Worm (Caenorhabditis elegans) whole organism, mixed stage, embryonic: ENCODE measurements around the gene cyp-29A3.

Experiments
- M03D4.4 ChIP-seq: sonication (generic microtip); optimal IDR thresholded peaks from 2 replicates; lab custom pipeline; 2017; ENCODE audit warnings: mild to moderate bottlenecking, missing genetic modification characterization, missing compliant biosample characterization
- bed-3 ChIP-seq: fragments of 200-800 bp; sonication (Bioruptor generic); optimal IDR thresholded peaks from 3 replicates; lab custom pipeline; 2018; ENCODE audit warnings: mild to moderate bottlenecking, missing genetic modification characterization, moderate library complexity, missing compliant biosample characterization
- blmp-1 ChIP-seq: fragments of 150-350 bp; optimal IDR thresholded peaks from 2 replicates; lab custom pipeline; 2014; ENCODE audit warnings: missing biosample characterization, missing genetic modification characterization
- ceh-39 ChIP-seq: fragments of 150-350 bp; optimal IDR thresholded peaks from 2 replicates; lab custom pipeline; 2014; ENCODE audit warnings: missing biosample characterization, missing genetic modification characterization
- ceh-43 ChIP-seq: fragments of 200-800 bp; sonication (Bioruptor generic); optimal IDR thresholded peaks from 2 replicates; lab custom pipeline; 2018; ENCODE audit warnings: mild to moderate bottlenecking, missing genetic modification characterization, moderate library complexity, missing compliant biosample characterization
- ceh-83 ChIP-seq: fragments of 200-800 bp; sonication (Bioruptor generic); optimal IDR thresholded peaks from 2 replicates; lab custom pipeline; 2018; ENCODE audit warnings: mild to moderate bottlenecking, missing genetic modification characterization, missing compliant biosample characterization
- ces-1 ChIP-seq: fragments of 150-350 bp; optimal IDR thresholded peaks from 2 replicates; lab custom pipeline; 2014; ENCODE audit warnings: missing biosample characterization, missing genetic modification reagents, missing genetic modification characterization
- cnd-1 ChIP-seq: fragments of 200-800 bp; sonication (Bioruptor generic); optimal IDR thresholded peaks from 2 replicates; lab custom pipeline; 2018; ENCODE audit warnings: mild to moderate bottlenecking, missing genetic modification characterization, missing compliant biosample characterization
- drap-1 ChIP-seq: fragments of 200-800 bp; sonication (Bioruptor generic); optimal IDR thresholded peaks from 3 replicates; lab custom pipeline; 2018; ENCODE audit warnings: mild to moderate bottlenecking, missing genetic modification characterization, missing compliant biosample characterization
- elt-1 ChIP-seq: sonication (generic microtip); optimal IDR thresholded peaks from 2 replicates; lab custom pipeline; 2017; ENCODE audit warnings: missing genetic modification characterization, mild to moderate bottlenecking, missing compliant biosample characterization, antibody characterized with exemption, moderate library complexity, borderline replicate concordance; ENCODE audit not compliant: insufficient read depth
- elt-3 ChIP-seq: fragments of 150-350 bp; optimal IDR thresholded peaks from 2 replicates; lab custom pipeline; 2014; ENCODE audit warnings: missing biosample characterization, missing genetic modification characterization
- flh-1 ChIP-seq: fragments of 200-800 bp; sonication (Bioruptor generic); optimal IDR thresholded peaks from 2 replicates; lab custom pipeline; 2018; ENCODE audit warnings: mild to moderate bottlenecking, missing genetic modification characterization, moderate library complexity, missing compliant biosample characterization
- ham-2 ChIP-seq: fragments of 200-800 bp; sonication (Bioruptor generic); optimal IDR thresholded peaks from 2 replicates; lab custom pipeline; 2018; ENCODE audit warnings: mild to moderate bottlenecking, missing genetic modification characterization, missing compliant biosample characterization
- hlh-1 ChIP-seq: fragments of 150-350 bp; optimal IDR thresholded peaks from 2 replicates; lab custom pipeline; 2014; ENCODE audit warnings: missing biosample characterization, missing genetic modification reagents, missing genetic modification characterization
- lin-13 ChIP-seq: fragments of 150-350 bp; optimal IDR thresholded peaks from 2 replicates; lab custom pipeline; 2014; ENCODE audit warnings: missing biosample characterization, missing genetic modification characterization
- lin-32 ChIP-seq: fragments of 200-800 bp; sonication (Bioruptor generic); optimal IDR thresholded peaks from 2 replicates; lab custom pipeline; 2018; ENCODE audit warnings: mild to moderate bottlenecking, missing genetic modification characterization, missing compliant biosample characterization
- lsy-2 ChIP-seq: fragments of 150-350 bp; optimal IDR thresholded peaks from 2 replicates; lab custom pipeline; 2014; ENCODE audit warnings: missing biosample characterization, missing genetic modification characterization
- mab-5 ChIP-seq: fragments of 150-350 bp; optimal IDR thresholded peaks from 2 replicates; lab custom pipeline; 2014; ENCODE audit warnings: missing biosample characterization, missing genetic modification characterization
- mep-1 ChIP-seq: fragments of 150-350 bp; optimal IDR thresholded peaks from 2 replicates; lab custom pipeline; 2017; ENCODE audit warnings: missing biosample characterization, missing genetic modification reagents, missing genetic modification characterization, inconsistent platforms
- mls-2 ChIP-seq: sonication (generic microtip); optimal IDR thresholded peaks from 2 replicates; lab custom pipeline; 2016; ENCODE audit warnings: mild to moderate bottlenecking, missing genetic modification characterization, moderate library complexity, missing compliant biosample characterization
- nhr-12 ChIP-seq: fragments of 150-350 bp; optimal IDR thresholded peaks from 2 replicates; lab custom pipeline; 2014; ENCODE audit warnings: missing biosample characterization, missing genetic modification characterization
- nhr-2 ChIP-seq: fragments of 150-350 bp; optimal IDR thresholded peaks from 2 replicates; lab custom pipeline; 2014; ENCODE audit warnings: missing biosample characterization, missing genetic modification characterization
- nhr-237 ChIP-seq: fragments of 150-350 bp; optimal IDR thresholded peaks from 2 replicates; lab custom pipeline; 2014; ENCODE audit warnings: missing biosample characterization, missing genetic modification characterization
- nhr-28 ChIP-seq: fragments of 150-350 bp; optimal IDR thresholded peaks from 2 replicates; lab custom pipeline; 2014; ENCODE audit warnings: missing biosample characterization, missing genetic modification characterization
- nhr-76 ChIP-seq: sonication (generic microtip); optimal IDR thresholded peaks from 2 replicates; lab custom pipeline; 2017; ENCODE audit warnings: missing biosample characterization, missing genetic modification characterization
- pha-4 ChIP-seq: fragments of 150-350 bp; optimal IDR thresholded peaks from 2 replicates; lab custom pipeline; 2018; ENCODE audit warnings: missing biosample characterization, missing genetic modification reagents, missing genetic modification characterization
- sem-2 ChIP-seq: fragments of 200-800 bp; sonication (Bioruptor generic); optimal IDR thresholded peaks from 2 replicates; lab custom pipeline; 2018; ENCODE audit warnings: mild to moderate bottlenecking, missing genetic modification characterization, missing compliant biosample characterization
- snpc-4 ChIP-seq: fragments of 150-350 bp; optimal IDR thresholded peaks from 2 replicates; lab custom pipeline; 2014; ENCODE audit warnings: missing biosample characterization, missing genetic modification characterization
- sptf-1 ChIP-seq: sonication (generic microtip); optimal IDR thresholded peaks from 2 replicates; lab custom pipeline; 2017; ENCODE audit warnings: mild to moderate bottlenecking, missing genetic modification characterization, moderate library complexity, missing compliant biosample characterization
- tbx-8 ChIP-seq: fragments of 200-800 bp; sonication (Bioruptor generic); optimal IDR thresholded peaks from 2 replicates; lab custom pipeline; 2018; ENCODE audit warnings: mild to moderate bottlenecking, missing genetic modification characterization, moderate library complexity, missing compliant biosample characterization
- unc-39 ChIP-seq: fragments of 150-350 bp; optimal IDR thresholded peaks from 2 replicates; lab custom pipeline; 2014; ENCODE audit warnings: missing biosample characterization, missing genetic modification characterization
- unc-62 ChIP-seq: fragments of 150-350 bp; optimal IDR thresholded peaks from 2 replicates; lab custom pipeline; 2014; ENCODE audit warnings: missing biosample characterization, missing genetic modification reagents, missing genetic modification characterization
- zip-8 ChIP-seq: fragments of 150-350 bp; optimal IDR thresholded peaks from 2 replicates; lab custom pipeline; 2014; ENCODE audit warnings: missing biosample characterization, missing genetic modification characterization
- ztf-11 ChIP-seq: fragments of 150-350 bp; optimal IDR thresholded peaks from 2 replicates; lab custom pipeline; 2014; ENCODE audit warnings: missing biosample characterization, missing genetic modification characterization

Gene cyp-29A3

DNA sequence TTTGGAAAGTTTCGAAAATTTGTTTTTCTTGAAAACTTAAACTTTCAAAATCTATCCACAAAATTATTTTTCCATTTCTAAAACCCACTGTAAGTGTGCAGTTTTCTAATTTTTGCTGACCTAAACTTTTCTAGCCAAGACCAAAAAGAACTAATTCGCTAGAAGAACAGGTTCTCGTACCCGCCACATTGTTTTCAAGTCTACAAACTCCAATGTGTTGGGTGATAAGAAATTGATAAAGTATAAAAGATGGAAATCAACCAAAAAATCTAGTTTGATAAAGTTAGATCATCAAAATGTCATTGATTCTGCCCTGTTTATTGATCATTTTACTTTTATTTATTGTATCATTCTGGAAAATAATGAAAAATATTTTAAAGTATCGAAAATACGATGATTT lies at the start of gene cyp-29A3:
cyp-29A3 (plus strand) TSS at position 269 of the 400 bp plus-strand sequence.
- TF ChIP-seq snpc-4 (tag; lab: Kevin White, UChicago) (no peak), zip-8 (tag; lab: Kevin White, UChicago) (no peak), lin-32 (GFP tag; lab: Kevin White, UChicago) (no peak), nhr-76 (tag; lab: Kevin White, UChicago) (no peak), drap-1 (GFP tag; lab: Kevin White, UChicago) (no peak), lin-13 (tag; lab: Kevin White, UChicago) (no peak), ztf-11 (no peak), cnd-1 (no peak), nhr-28 (tag; lab: Kevin White, UChicago) (no peak), ceh-39 (tag; lab: Kevin White, UChicago) (no peak), hlh-1 (no peak), unc-62 (GFP tag; lab: Kevin White, UChicago) (no peak), bed-3 (GFP tag; lab: Kevin White, UChicago) (no peak), lsy-2 (no peak), M03D4.4 (tag; lab: Kevin White, UChicago) (no peak), nhr-237 (no peak), nhr-2 (tag; lab: Kevin White, UChicago) (no peak), flh-1 (no peak)

- no peak for TF ChIP-seq lin-32 (GFP tag; lab: Kevin White, UChicago)
- TF ChIP-seq ces-1 (GFP tag; lab: Kevin White, UChicago): peak; percentile 68
These were observed 47.9 kb upstream of the cyp-29A3 start for ce11 chrV:11158-11557.

DNA sequence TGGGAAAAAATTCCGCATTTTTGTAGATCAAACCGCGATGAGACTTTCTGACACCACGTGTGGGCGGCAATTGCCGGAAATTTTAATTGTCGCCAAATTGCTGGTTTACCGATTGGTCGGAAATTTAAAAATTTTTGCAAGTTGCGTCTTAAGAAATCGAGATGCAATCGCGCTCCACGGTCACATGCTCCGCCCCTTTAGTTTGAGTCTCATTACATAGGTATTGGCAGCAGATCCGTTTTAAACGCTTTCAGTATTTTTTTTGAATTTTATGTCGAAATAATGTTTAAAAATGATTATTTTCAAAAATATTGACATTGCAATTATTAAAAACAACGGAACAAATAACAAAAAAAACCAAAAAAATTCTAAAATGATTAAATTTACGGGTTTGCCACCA lies 47.3 kb upstream of the cyp-29A3 start:
- TF ChIP-seq elt-3: no peak
- TF ChIP-seq ceh-83 (GFP tag; lab: Kevin White, UChicago): no peak
- no peak for TF ChIP-seq sem-2 (GFP tag; lab: Kevin White, UChicago)
- TF ChIP-seq bed-3 (GFP tag; lab: Kevin White, UChicago): no peak
- no peak for TF ChIP-seq ceh-43 (GFP tag; lab: Kevin White, UChicago)
- no peak for TF ChIP-seq lin-32 (GFP tag; lab: Kevin White, UChicago)
- TF ChIP-seq snpc-4 (tag; lab: Kevin White, UChicago): no peak
- no peak for TF ChIP-seq lin-13 (tag; lab: Kevin White, UChicago)
- no peak for TF ChIP-seq blmp-1 (tag; lab: Kevin White, UChicago)
- TF ChIP-seq ztf-11: no peak
- TF ChIP-seq nhr-12 (tag; lab: Kevin White, UChicago): no peak
- no peak for TF ChIP-seq cnd-1
- no peak for TF ChIP-seq flh-1

DNA sequence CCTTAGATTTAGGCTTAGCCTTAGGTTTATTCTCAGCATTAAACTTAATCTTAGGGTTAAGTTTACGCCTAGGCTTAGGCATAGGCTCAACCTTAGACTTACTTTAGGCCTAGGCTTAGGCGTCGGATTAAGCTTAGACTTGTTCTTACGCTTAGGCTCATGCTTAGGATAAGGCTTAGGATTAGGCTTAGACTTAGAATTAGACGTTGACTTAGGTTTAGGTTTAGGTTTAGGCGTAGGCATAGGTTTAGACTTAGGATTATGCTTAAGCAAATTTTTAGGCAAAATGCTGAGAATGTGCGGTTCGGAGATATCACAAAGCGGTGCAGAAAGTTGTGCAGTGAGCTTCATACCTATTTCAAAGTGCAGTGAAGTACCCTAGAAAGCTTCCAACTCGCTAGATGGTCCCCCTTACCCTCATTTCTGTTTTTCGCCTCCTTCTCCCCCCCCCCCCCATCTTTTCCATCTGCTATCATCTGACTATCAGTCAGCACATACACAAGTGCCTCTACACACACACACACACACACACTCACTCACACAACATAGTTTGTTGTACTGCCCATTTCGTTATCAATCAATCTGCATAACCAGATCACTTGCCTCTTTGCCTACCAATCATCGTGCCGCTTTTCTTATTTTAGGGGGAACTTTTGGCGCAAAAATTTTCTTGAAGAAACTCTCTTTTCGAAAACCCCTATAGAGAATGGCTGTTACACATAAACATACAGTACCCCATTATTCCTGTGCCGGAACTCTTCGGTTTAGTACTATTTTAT lies 42.8 kb upstream of the cyp-29A3 start:
- no peak for TF ChIP-seq ceh-83 (GFP tag; lab: Kevin White, UChicago)
- TF ChIP-seq mls-2 (tag; lab: Kevin White, UChicago): no peak
- peak; percentile 40 for TF ChIP-seq sptf-1 (tag; lab: Kevin White, UChicago)
- no peak for TF ChIP-seq nhr-2 (tag; lab: Kevin White, UChicago)
- TF ChIP-seq hlh-1: no peak
- TF ChIP-seq snpc-4 (tag; lab: Kevin White, UChicago): no peak
- no peak for TF ChIP-seq mep-1 (tag; lab: Kevin White, UChicago)
- TF ChIP-seq, all 35 proteins: peak for 1

- TF ChIP-seq unc-62 (GFP tag; lab: Kevin White, UChicago) (no peak), pha-4 (tag; lab: Kevin White, UChicago) (no peak), blmp-1 (tag; lab: Kevin White, UChicago) (no peak), lsy-2 (no peak), elt-1 (no peak), elt-3 (no peak), mep-1 (tag; lab: Kevin White, UChicago) (no peak), nhr-12 (tag; lab: Kevin White, UChicago) (no peak), mab-5 (tag; lab: Kevin White, UChicago) (no peak), unc-39 (no peak), ham-2 (no peak), ztf-11 (no peak), drap-1 (GFP tag; lab: Kevin White, UChicago) (no peak), lin-13 (tag; lab: Kevin White, UChicago) (no peak), ceh-43 (GFP tag; lab: Kevin White, UChicago) (no peak), tbx-8 (GFP tag; lab: Kevin White, UChicago) (no peak), flh-1 (no peak), cnd-1 (no peak), snpc-4 (tag; lab: Kevin White, UChicago) (no peak)
These were observed 38.5 kb upstream of the cyp-29A3 start, which contains the start of gene egl-8 for ce11 chrV:20518-20917. egl-8 (plus strand) TSS chrV:20818.
